Worm (Caenorhabditis elegans): ENCODE data around the gene dmd-7.

DNA sequence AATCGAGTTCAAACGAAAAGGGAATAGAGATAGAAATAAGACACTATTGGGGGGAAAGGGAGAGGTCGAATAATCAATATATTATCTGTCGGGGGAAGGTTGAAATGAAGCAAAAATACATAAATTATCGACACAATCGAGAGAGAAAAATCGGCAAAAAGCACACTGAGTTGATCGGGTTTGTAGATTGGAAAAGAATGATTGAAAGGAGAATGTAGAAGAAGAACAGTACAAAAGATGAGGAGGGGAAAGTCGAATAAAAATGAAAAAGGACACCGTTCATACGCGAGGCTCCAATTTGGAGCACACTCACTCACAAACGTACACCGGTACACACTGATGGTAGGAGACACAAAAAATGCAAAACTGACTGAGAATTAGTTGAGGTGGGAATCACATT lies 25.4 kb upstream of the dmd-7 start:
- TF ChIP-seq him-1 (tag; optimal IDR thresholded peaks at IDR 0.05) (no peak), dao-5 (tag; optimal IDR thresholded peaks at IDR 0.05) (no peak), W03F9.2 (tag; optimal IDR thresholded peaks at IDR 0.05) (no peak)
